Worm (Caenorhabditis elegans) whole organism, L1 larva: Measurements from ENCODE around the gene srbc-44.

Experiments
- C16A3.4 ChIP-seq: fragments of 150-350 bp; optimal IDR thresholded peaks from 2 replicates; lab custom pipeline; 2014; ENCODE audit warnings: missing biosample characterization, missing genetic modification characterization
- aly-2 ChIP-seq: fragments of 150-350 bp; optimal IDR thresholded peaks from 2 replicates; lab custom pipeline; 2014; ENCODE audit warnings: missing biosample characterization, missing genetic modification characterization
- ama-1 ChIP-seq: fragments of 150-350 bp; optimal IDR thresholded peaks from 2 replicates; lab custom pipeline; 2014
- blmp-1 ChIP-seq: fragments of 150-350 bp; optimal IDR thresholded peaks from 2 replicates; lab custom pipeline; 2014; ENCODE audit warnings: missing biosample characterization, missing genetic modification characterization
- ceh-8 ChIP-seq: fragments of 200-800 bp; sonication (Bioruptor generic); optimal IDR thresholded peaks from 2 replicates; lab custom pipeline; 2018; ENCODE audit warnings: mild to moderate bottlenecking, missing genetic modification characterization, moderate library complexity, missing compliant biosample characterization
- elt-2 ChIP-seq: sonication (generic microtip); optimal IDR thresholded peaks from 2 replicates; lab custom pipeline; 2016; ENCODE audit warnings: missing genetic modification characterization, mild to moderate bottlenecking, inconsistent platforms, missing compliant biosample characterization, missing genetic modification reagents
- elt-3 ChIP-seq, 6 experiments: fragments of 150-350 bp in 1 of 6; sonication (generic microtip); optimal IDR thresholded peaks; 2 replicates each; lab custom pipeline; 2017 to 2018; ENCODE audit warnings: missing biosample characterization in 6 of 6, missing genetic modification characterization in 6 of 6, inconsistent platforms in 1 of 6
- fkh-4 ChIP-seq: sonication (generic microtip); optimal IDR thresholded peaks from 2 replicates; lab custom pipeline; 2016; ENCODE audit warnings: missing compliant biosample characterization, missing genetic modification characterization, borderline replicate concordance
- isw-1 ChIP-seq: fragments of 200-800 bp; sonication (Bioruptor generic); IDR thresholded peaks from 2 replicates; pipeline ENCODE4 v1.3.6; 2022; ENCODE audit warnings: missing genetic modification characterization, missing compliant biosample characterization
- lin-13 ChIP-seq: fragments of 150-350 bp; optimal IDR thresholded peaks from 2 replicates; lab custom pipeline; 2014; ENCODE audit warnings: missing biosample characterization, missing genetic modification reagents, missing genetic modification characterization
- lin-15B ChIP-seq: fragments of 150-350 bp; sonication (generic microtip); optimal IDR thresholded peaks from 3 replicates; lab custom pipeline; 2014; ENCODE audit warnings: missing biosample characterization, missing genetic modification characterization
- lin-35 ChIP-seq, 2 experiments: fragments of 150-350 bp; optimal IDR thresholded peaks; 2 replicates each; lab custom pipeline; 2014; ENCODE audit warnings: missing biosample characterization in 2 of 2, missing genetic modification characterization in 2 of 2, missing genetic modification reagents in 2 of 2
- mef-2 ChIP-seq: fragments of 150-350 bp; optimal IDR thresholded peaks from 2 replicates; lab custom pipeline; 2014; ENCODE audit warnings: missing biosample characterization, missing genetic modification characterization
- mep-1 ChIP-seq: fragments of 150-350 bp; optimal IDR thresholded peaks from 2 replicates; lab custom pipeline; 2014; ENCODE audit warnings: missing biosample characterization, missing genetic modification characterization
- nhr-12 ChIP-seq: sonication (generic microtip); optimal IDR thresholded peaks from 2 replicates; lab custom pipeline; 2017; ENCODE audit warnings: missing biosample characterization, missing genetic modification characterization
- nhr-20 ChIP-seq: sonication (generic microtip); optimal IDR thresholded peaks from 2 replicates; lab custom pipeline; 2016; ENCODE audit warnings: mild to moderate bottlenecking, missing genetic modification characterization, missing compliant biosample characterization
- nhr-28 ChIP-seq: fragments of 150-350 bp; optimal IDR thresholded peaks from 2 replicates; lab custom pipeline; 2014; ENCODE audit warnings: missing biosample characterization, missing genetic modification characterization
- nhr-71 ChIP-seq: sonication (generic microtip); optimal IDR thresholded peaks from 2 replicates; lab custom pipeline; 2016; ENCODE audit warnings: mild to moderate bottlenecking, missing genetic modification characterization, moderate library complexity, missing compliant biosample characterization
- nhr-84 ChIP-seq: sonication (generic microtip); optimal IDR thresholded peaks from 2 replicates; lab custom pipeline; 2017; ENCODE audit warnings: missing biosample characterization, missing genetic modification characterization
- pag-3 ChIP-seq: sonication (generic microtip); optimal IDR thresholded peaks from 2 replicates; lab custom pipeline; 2017; ENCODE audit warnings: missing genetic modification characterization, mild to moderate bottlenecking, missing compliant biosample characterization, antibody characterized with exemption, borderline replicate concordance; ENCODE audit not compliant: insufficient read depth
- pqm-1 ChIP-seq: sonication (generic microtip); optimal IDR thresholded peaks from 3 replicates; lab custom pipeline; 2017; ENCODE audit warnings: missing biosample characterization, missing genetic modification characterization
- sox-4 ChIP-seq: sonication (generic microtip); optimal IDR thresholded peaks from 2 replicates; lab custom pipeline; 2016; ENCODE audit warnings: missing genetic modification characterization, missing compliant biosample characterization
- tlp-1 ChIP-seq: fragments of 150-350 bp; optimal IDR thresholded peaks from 2 replicates; lab custom pipeline; 2014; ENCODE audit warnings: missing biosample characterization, missing genetic modification characterization
- unc-62 ChIP-seq: fragments of 150-350 bp; optimal IDR thresholded peaks from 2 replicates; lab custom pipeline; 2014; ENCODE audit warnings: missing biosample characterization, missing genetic modification reagents, missing genetic modification characterization
- unc-98 ChIP-seq: fragments of 200-800 bp; sonication (Bioruptor generic); IDR thresholded peaks from 2 replicates; pipeline ENCODE4 v1.3.6; 2022; ENCODE audit warnings: missing genetic modification characterization, missing compliant biosample characterization
- ztf-11 ChIP-seq, 2 experiments: sonication (generic microtip); optimal IDR thresholded peaks; 2 replicates each; lab custom pipeline; 2016 to 2017; ENCODE audit warnings: missing genetic modification characterization in 2 of 2, missing biosample characterization in 1 of 2, missing compliant biosample characterization in 1 of 2

srbc-44 gene

DNA sequence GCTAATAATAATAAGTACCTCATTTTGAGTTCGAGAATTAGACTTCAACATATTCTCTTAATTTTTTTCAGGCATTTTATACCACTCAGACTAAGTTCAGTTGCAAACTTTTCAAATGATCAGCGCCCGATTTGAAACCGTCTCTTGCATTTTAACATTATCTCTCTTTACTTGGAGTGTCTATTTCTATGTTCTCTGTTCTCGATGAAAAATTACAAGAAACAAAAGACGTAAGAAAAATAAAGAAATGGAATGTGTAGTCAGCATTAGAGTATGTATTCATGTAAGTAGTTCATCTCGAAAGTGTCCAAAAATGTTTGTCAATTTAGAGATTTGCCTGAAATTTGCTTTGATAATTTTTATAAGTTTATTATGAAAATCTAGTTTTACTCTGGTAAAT lies 11.8 kb upstream of the srbc-44 start, which contains the start of gene ugt-3:
Gene ugt-3 (minus strand): TSS at position 101 of the 400 bp plus-strand sequence.
- no peak for TF ChIP-seq nhr-84 (tag; lab: Kevin White, UChicago)

ce11 chrV:12797992-12798391 lies 9.6 kb upstream of the srbc-44 start, which contains the start of gene ugt-6:
TSS of gene ugt-6 (minus strand) at chrV:12798224.
- TF ChIP-seq mep-1 = no peak
- TF ChIP-seq ama-1 = no peak
- no peak for TF ChIP-seq isw-1 (GFP tag; lab: Robert Waterston, UW)
- TF ChIP-seq nhr-12 (tag; lab: Kevin White, UChicago) = no peak
- no peak for TF ChIP-seq pqm-1
- TF ChIP-seq fkh-4 (tag; lab: Kevin White, UChicago) = no peak
- TF ChIP-seq mef-2 (tag; lab: Kevin White, UChicago) = no peak
- TF ChIP-seq lin-13 = no peak
- no peak for TF ChIP-seq lin-35 (GFP tag; optimal IDR thresholded peaks at IDR 0.05; lab: Kevin White, UChicago)
- no peak for TF ChIP-seq ztf-11 (tag; optimal IDR thresholded peaks at IDR 0.05; lab: Kevin White, UChicago)

ce11 chrV:12796908-12797490 lies 8.6 kb upstream of the srbc-44 start:
- TF ChIP-seq elt-2 (tag; lab: Kevin White, UChicago) = peak; percentile 66
- TF ChIP-seq pag-3 (tag; lab: Kevin White, UChicago) = no peak

- TF ChIP-seq nhr-20 (tag; lab: Kevin White, UChicago) (peak; percentile 5), elt-2 (tag; lab: Kevin White, UChicago) (peak; percentile 54), elt-3 (tag; optimal IDR thresholded peaks at IDR 0.05; lab: Kevin White, UChicago) (peak in 1 of 6 experiments; percentile 4), tlp-1 (tag; lab: Kevin White, UChicago) (no peak)
- TF ChIP-seq, all 84 proteins: peak for 3
These were observed 7.6 kb upstream of the srbc-44 start for ce11 chrV:12795927-12796326.

DNA sequence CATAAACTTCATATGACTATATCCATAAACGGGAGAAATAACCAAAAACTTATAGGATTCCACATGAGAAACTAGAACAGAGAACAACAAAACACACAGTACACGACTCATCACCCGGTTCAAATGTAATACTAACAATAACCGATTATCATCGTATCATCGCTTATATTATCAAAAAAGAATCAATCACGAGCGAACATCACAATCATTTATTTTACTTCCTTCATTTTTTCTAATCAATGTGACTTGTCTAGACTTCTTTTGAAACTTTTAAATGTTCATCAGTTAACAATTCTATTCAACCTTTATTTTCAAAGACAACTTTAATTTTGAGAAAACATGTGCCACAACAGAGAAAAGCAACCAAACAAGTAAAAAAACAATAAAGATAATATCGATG lies 6.8 kb upstream of the srbc-44 start, which contains the start of gene ugt-4:
Gene ugt-4 (minus strand): TSS at position 141 of the 400 bp plus-strand sequence.
- TF ChIP-seq unc-98 (GFP tag; lab: Robert Waterston, UW) (no peak), nhr-71 (tag; lab: Kevin White, UChicago) (peak; percentile 10), lin-35 (GFP tag; optimal IDR thresholded peaks at IDR 0.05; lab: Kevin White, UChicago) (peak in 1 of 2 experiments; percentile 36), unc-62 (GFP tag; lab: Kevin White, UChicago) (no peak), sox-4 (no peak), elt-3 (tag; optimal IDR thresholded peaks at IDR 0.05; lab: Kevin White, UChicago) (peak in 1 of 6 experiments; percentile 47), elt-2 (tag; lab: Kevin White, UChicago) (peak; percentile 50), lin-15B (tag; lab: Kevin White, UChicago) (no peak), C16A3.4 (tag; lab: Kevin White, UChicago) (no peak)

DNA sequence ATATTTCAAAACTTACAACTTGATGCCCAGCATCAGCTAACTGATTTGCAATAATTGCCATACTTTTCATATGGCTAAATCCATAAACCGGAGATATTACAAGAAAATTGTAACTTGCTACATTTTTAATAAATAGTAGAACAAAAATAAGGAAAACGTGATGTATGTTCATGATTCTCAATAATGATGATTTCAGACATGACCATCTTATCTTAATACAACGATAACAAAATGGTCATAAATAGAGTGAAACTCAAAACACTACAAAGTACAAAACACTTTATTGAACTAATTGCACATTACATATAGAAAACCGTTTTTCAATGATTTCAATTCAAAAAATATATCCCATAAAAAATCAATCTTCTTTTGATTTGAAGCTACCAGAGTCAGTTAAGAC lies 4.4 kb upstream of the srbc-44 start, which contains the start of gene ugt-5:
Gene ugt-5 (minus strand): TSS at position 214 of the 400 bp plus-strand sequence.
- TF ChIP-seq nhr-28 = no peak
- TF ChIP-seq elt-2 (tag; lab: Kevin White, UChicago) = peak; percentile 48
- TF ChIP-seq lin-35 (GFP tag; optimal IDR thresholded peaks at IDR 0.05; lab: Kevin White, UChicago) = peak in 1 of 2 experiments; percentile 37

DNA sequence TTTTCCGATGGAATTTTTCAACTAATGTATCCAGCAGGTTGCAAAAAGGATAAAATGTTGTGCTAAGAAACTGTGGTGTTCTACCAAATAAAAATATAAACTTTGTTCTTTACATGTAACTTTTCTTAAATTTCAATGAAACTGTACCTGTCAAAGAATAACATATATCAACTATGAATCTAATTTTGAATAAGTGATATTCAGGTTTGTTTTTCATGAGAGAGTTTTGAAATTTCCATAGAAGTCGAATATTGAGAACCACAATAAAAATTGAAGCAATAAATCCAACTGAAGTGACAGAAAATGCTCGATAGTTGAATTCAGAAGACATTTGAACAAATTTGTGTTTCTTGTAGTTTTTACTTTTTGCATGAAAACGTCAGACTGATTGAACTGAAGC lies 1.8 kb upstream of the srbc-44 start, which contains the start of gene srbc-43:
Gene srbc-43 (minus strand): TSS at position 331 of the 400 bp plus-strand sequence.
- no peak for TF ChIP-seq ceh-8
- peak; percentile 7 for TF ChIP-seq elt-2 (tag; lab: Kevin White, UChicago)

DNA sequence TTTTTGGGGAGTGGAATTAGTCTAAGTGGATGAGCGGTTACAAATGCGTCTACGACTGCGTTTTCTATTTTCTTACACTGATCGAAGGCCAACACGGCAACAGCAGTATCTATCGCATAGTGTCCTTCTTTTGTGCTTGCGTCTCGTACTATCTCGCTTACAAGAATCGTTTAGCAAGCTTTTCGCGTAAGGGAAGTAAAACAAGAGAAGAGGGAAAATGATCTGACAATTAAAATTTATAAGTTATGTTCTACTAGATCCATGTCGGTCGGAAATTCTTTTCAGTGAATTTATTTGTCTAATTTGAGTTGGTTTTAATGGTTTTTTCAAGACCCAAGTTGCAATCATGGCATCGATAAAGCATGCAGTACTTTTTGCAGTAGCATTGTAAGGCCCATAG lies 1.3 kb downstream of the srbc-44 start, which contains the start of gene fkb-4:
Gene fkb-4 (minus strand): TSS at position 101 of the 400 bp plus-strand sequence.
- no peak for TF ChIP-seq sox-4
- no peak for TF ChIP-seq elt-2 (tag; lab: Kevin White, UChicago)
- TF ChIP-seq tlp-1 (tag; lab: Kevin White, UChicago) = no peak
- TF ChIP-seq blmp-1 = peak; percentile 35
- no peak for TF ChIP-seq aly-2 (tag; lab: Kevin White, UChicago)
